Worm (Caenorhabditis elegans): ENCODE data around the gene bcs-1.

Gene bcs-1

DNA sequence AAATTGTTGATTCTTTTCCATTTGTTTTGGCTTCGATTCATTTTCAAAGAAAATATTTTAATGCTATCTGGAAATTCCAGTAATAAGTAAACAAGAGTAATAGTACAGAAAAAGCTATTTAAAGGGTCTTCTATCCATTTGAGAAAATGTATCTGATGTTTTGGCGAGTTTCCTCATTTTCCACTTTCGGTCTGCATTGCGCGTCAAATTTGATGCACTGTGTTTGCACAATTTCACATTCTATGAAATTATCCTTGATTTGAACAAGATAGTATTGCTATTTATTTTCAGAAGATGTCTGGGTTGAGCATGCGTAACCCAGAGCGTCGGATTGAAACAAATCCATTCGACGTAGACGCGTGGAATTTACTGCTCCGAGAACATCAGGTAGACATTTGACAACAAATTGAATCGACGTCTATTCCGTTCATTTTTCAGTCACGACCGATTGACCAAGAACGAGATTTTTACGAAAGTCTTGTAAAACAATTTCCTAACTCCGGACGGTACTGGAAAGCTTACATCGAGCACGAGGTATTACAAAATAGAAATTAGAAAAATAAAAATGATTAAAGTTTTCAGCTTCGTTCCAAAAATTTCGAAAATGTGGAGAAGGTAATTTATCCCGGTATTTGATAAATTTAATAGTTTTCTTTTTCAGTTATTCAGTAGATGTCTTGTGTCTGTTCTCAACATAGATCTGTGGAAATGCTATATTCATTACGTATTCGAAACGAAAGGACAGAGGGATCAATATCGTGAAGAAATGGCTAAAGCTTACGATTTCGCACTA lies 32.9 kb downstream of the bcs-1 start, which contains the start of gene suf-1:
suf-1 (plus strand) TSS at position 280 of the 793 bp plus-strand sequence.
- TF ChIP-seq ztf-23 (GFP tag; IDR thresholded peaks at IDR 0.05), result no peak
- no peak for TF ChIP-seq cog-1 (tag; optimal IDR thresholded peaks at IDR 0.05)
- TF ChIP-seq ztf-29 (GFP tag; IDR thresholded peaks at IDR 0.05), result no peak
- TF ChIP-seq T22C8.4 (GFP tag; IDR thresholded peaks at IDR 0.05), result no peak
- no peak for TF ChIP-seq ref-1 (GFP tag; conservative IDR thresholded peaks at IDR 0.05)
- no peak for TF ChIP-seq tab-1 (GFP tag; IDR thresholded peaks at IDR 0.05)
- no peak for TF ChIP-seq med-1 (GFP tag; optimal IDR thresholded peaks at IDR 0.05; ENCODE audit: insufficient read depth)
- no peak for TF ChIP-seq flt-1 (GFP tag; IDR thresholded peaks at IDR 0.05)
- TF ChIP-seq klf-2 (GFP tag; conservative IDR thresholded peaks at IDR 0.05), result no peak

- TF ChIP-seq klf-2 (GFP tag; conservative IDR thresholded peaks at IDR 0.05) (no peak), med-1 (GFP tag; optimal IDR thresholded peaks at IDR 0.05; ENCODE audit: insufficient read depth) (no peak), ztf-23 (GFP tag; IDR thresholded peaks at IDR 0.05) (no peak), T22C8.4 (GFP tag; IDR thresholded peaks at IDR 0.05) (no peak), cog-1 (tag; optimal IDR thresholded peaks at IDR 0.05) (no peak), ref-1 (GFP tag; conservative IDR thresholded peaks at IDR 0.05) (no peak), tab-1 (GFP tag; IDR thresholded peaks at IDR 0.05) (no peak), flt-1 (GFP tag; IDR thresholded peaks at IDR 0.05) (no peak), ztf-29 (GFP tag; IDR thresholded peaks at IDR 0.05) (no peak)
Measured at ce11 chrII:8606549-8606948, 35.7 kb downstream of the bcs-1 start, which contains the start of gene F28C6.8. Gene F28C6.8 (plus strand): TSS chrII:8606849.

ce11 chrII:8607662-8608061 lies 36.8 kb downstream of the bcs-1 start, which contains the start of gene F28C6.10:
Gene F28C6.10 (plus strand): TSS chrII:8607962.
- TF ChIP-seq cog-1 (tag; optimal IDR thresholded peaks at IDR 0.05) (no peak), ztf-23 (GFP tag; IDR thresholded peaks at IDR 0.05) (no peak), med-1 (GFP tag; optimal IDR thresholded peaks at IDR 0.05; ENCODE audit: insufficient read depth) (no peak), ref-1 (GFP tag; conservative IDR thresholded peaks at IDR 0.05) (no peak), ztf-29 (GFP tag; IDR thresholded peaks at IDR 0.05) (no peak), T22C8.4 (GFP tag; IDR thresholded peaks at IDR 0.05) (no peak), tab-1 (GFP tag; IDR thresholded peaks at IDR 0.05) (no peak), klf-2 (GFP tag; conservative IDR thresholded peaks at IDR 0.05) (no peak), flt-1 (GFP tag; IDR thresholded peaks at IDR 0.05) (no peak)

ce11 chrII:8610085-8610484 lies 39.2 kb downstream of the bcs-1 start, which contains the start of gene F28C6.9:
Gene F28C6.9 (minus strand): TSS chrII:8610185.
- TF ChIP-seq cog-1 (tag; optimal IDR thresholded peaks at IDR 0.05) (no peak), flt-1 (GFP tag; IDR thresholded peaks at IDR 0.05) (no peak), ztf-23 (GFP tag; IDR thresholded peaks at IDR 0.05) (no peak), med-1 (GFP tag; optimal IDR thresholded peaks at IDR 0.05; ENCODE audit: insufficient read depth) (no peak), tab-1 (GFP tag; IDR thresholded peaks at IDR 0.05) (no peak), ref-1 (GFP tag; conservative IDR thresholded peaks at IDR 0.05) (no peak), T22C8.4 (GFP tag; IDR thresholded peaks at IDR 0.05) (no peak), klf-2 (GFP tag; conservative IDR thresholded peaks at IDR 0.05) (no peak)

DNA sequence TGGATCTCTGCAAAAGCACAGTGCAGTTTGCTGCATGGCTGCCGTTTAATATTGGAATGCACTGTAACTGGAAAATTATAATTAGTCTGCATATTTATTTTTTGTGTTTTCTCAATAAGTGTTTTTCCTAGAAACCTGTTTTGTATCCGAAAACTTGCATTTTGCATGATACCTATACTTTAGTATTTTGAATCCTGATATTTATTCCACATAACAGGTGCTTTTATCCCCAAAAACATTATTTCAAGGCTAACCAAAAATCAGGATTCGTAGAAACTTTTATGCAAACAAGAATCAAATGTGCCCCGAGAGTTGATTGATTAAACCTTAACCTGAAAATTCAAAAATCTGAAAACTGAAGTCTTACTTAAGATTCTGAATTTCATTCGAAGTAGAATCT lies 39.7 kb downstream of the bcs-1 start:
- TF ChIP-seq T22C8.4 (GFP tag; IDR thresholded peaks at IDR 0.05), result no peak
- no peak for TF ChIP-seq tab-1 (GFP tag; IDR thresholded peaks at IDR 0.05)
- no peak for TF ChIP-seq cog-1 (tag; optimal IDR thresholded peaks at IDR 0.05)
- TF ChIP-seq ztf-29 (GFP tag; IDR thresholded peaks at IDR 0.05), result no peak
- no peak for TF ChIP-seq ref-1 (GFP tag; conservative IDR thresholded peaks at IDR 0.05)
- TF ChIP-seq med-1 (GFP tag; optimal IDR thresholded peaks at IDR 0.05; ENCODE audit: insufficient read depth), result no peak
- no peak for TF ChIP-seq klf-2 (GFP tag; conservative IDR thresholded peaks at IDR 0.05)
- TF ChIP-seq ztf-23 (GFP tag; IDR thresholded peaks at IDR 0.05), result no peak

DNA sequence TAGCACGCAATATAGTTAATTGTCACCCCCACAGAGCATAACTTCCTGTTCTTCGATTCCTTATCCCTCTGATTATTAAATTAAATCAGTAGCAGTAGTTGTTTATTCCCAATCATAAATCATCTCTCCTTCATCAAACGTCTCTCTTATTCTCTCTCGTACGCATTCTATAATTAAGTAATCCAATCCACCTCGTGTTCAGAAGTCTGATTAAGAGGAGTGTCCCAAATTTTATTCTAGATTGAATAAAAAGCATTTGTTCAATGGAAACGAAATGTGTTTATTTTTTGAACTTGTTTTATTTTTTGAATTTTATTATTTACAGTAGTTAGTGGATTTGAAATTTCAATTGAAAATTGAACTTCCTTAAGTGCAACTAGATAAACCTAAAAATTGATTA lies 40.4 kb downstream of the bcs-1 start:
- no peak for TF ChIP-seq ztf-23 (GFP tag; IDR thresholded peaks at IDR 0.05)
- TF ChIP-seq cog-1 (tag; optimal IDR thresholded peaks at IDR 0.05), result no peak
- no peak for TF ChIP-seq ref-1 (GFP tag; conservative IDR thresholded peaks at IDR 0.05)
- no peak for TF ChIP-seq med-1 (GFP tag; optimal IDR thresholded peaks at IDR 0.05; ENCODE audit: insufficient read depth)
- no peak for TF ChIP-seq klf-2 (GFP tag; conservative IDR thresholded peaks at IDR 0.05)
- no peak for TF ChIP-seq flt-1 (GFP tag; IDR thresholded peaks at IDR 0.05)
- no peak for TF ChIP-seq T22C8.4 (GFP tag; IDR thresholded peaks at IDR 0.05)
- TF ChIP-seq tab-1 (GFP tag; IDR thresholded peaks at IDR 0.05), result no peak
- TF ChIP-seq ztf-29 (GFP tag; IDR thresholded peaks at IDR 0.05), result no peak

DNA sequence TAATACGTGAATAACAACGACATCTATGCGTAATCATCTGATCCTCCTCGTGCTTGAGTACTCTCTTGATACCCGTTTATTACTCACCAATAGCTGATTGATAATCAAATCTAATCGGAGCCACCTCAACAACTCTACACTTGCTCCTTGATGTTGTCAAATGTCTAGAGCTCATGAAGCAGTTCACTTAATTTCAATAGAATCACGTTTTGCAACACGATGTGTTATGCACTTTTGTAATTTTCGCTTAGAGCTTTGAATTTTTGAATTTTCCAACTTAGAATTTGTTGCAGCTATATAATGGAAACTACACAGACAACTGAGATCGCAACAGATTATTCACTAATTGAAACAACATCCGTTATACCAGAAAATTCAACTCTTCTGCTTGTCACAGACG lies 41.6 kb downstream of the bcs-1 start, which contains the start of gene T22C8.1:
T22C8.1 (plus strand) TSS at position 301 of the 400 bp plus-strand sequence.
- TF ChIP-seq T22C8.4 (GFP tag; IDR thresholded peaks at IDR 0.05) (no peak), ztf-23 (GFP tag; IDR thresholded peaks at IDR 0.05) (no peak), ztf-29 (GFP tag; IDR thresholded peaks at IDR 0.05) (no peak), ref-1 (GFP tag; conservative IDR thresholded peaks at IDR 0.05) (no peak), klf-2 (GFP tag; conservative IDR thresholded peaks at IDR 0.05) (no peak), flt-1 (GFP tag; IDR thresholded peaks at IDR 0.05) (no peak), med-1 (GFP tag; optimal IDR thresholded peaks at IDR 0.05; ENCODE audit: insufficient read depth) (no peak), tab-1 (GFP tag; IDR thresholded peaks at IDR 0.05) (no peak), cog-1 (tag; optimal IDR thresholded peaks at IDR 0.05) (no peak)

DNA sequence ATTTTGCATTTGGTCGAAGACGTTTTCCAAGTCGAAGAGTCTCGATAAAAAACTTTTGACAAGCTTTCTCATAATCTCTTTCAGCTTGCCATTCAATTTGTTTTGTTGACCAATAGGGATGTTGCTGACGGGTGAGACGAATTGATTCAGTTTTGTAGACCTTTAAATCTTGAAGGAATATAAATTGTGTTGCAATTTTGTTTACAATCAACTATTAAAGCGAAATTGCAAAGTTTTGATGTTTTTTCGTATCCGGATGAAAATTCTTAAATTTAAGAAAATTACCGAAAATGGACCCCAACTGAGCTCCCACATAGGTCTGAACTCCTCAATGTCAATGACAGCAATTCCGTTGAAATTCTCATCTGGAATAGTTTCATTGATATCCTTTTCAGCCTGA lies 45.3 kb downstream of the bcs-1 start:
- TF ChIP-seq tab-1 (GFP tag; IDR thresholded peaks at IDR 0.05), result no peak

- TF ChIP-seq klf-2 (GFP tag; conservative IDR thresholded peaks at IDR 0.05), result no peak
- TF ChIP-seq flt-1 (GFP tag; IDR thresholded peaks at IDR 0.05), result no peak
- no peak for TF ChIP-seq ztf-29 (GFP tag; IDR thresholded peaks at IDR 0.05)
- TF ChIP-seq med-1 (GFP tag; optimal IDR thresholded peaks at IDR 0.05; ENCODE audit: insufficient read depth), result no peak
- TF ChIP-seq ref-1 (GFP tag; conservative IDR thresholded peaks at IDR 0.05), result no peak
- TF ChIP-seq tab-1 (GFP tag; IDR thresholded peaks at IDR 0.05), result no peak
- no peak for TF ChIP-seq ztf-23 (GFP tag; IDR thresholded peaks at IDR 0.05)
- TF ChIP-seq T22C8.4 (GFP tag; IDR thresholded peaks at IDR 0.05), result no peak
- TF ChIP-seq cog-1 (tag; optimal IDR thresholded peaks at IDR 0.05), result no peak
Measured at ce11 chrII:8617516-8617915, 46.6 kb downstream of the bcs-1 start, which contains the start of gene chhy-1. Gene chhy-1 (minus strand): TSS chrII:8617616.

All from whole organism, midembryonic.